Worm (Caenorhabditis elegans) whole organism, L1 larva: ENCODE measurements around the gene ZK470.14.

Experiments
- C04F5.9 ChIP-seq: sonication (generic microtip); optimal IDR thresholded peaks from 2 replicates; lab custom pipeline; 2016; ENCODE audit warnings: missing genetic modification characterization, missing compliant biosample characterization
- C16A3.4 ChIP-seq: fragments of 150-350 bp; optimal IDR thresholded peaks from 2 replicates; lab custom pipeline; 2014; ENCODE audit warnings: missing biosample characterization, missing genetic modification characterization
- C34B4.2 ChIP-seq: sonication (generic microtip); optimal IDR thresholded peaks from 2 replicates; lab custom pipeline; 2017; ENCODE audit warnings: mild to moderate bottlenecking, missing genetic modification characterization, missing compliant biosample characterization
- F16B12.6 ChIP-seq: fragments of 150-350 bp; optimal IDR thresholded peaks from 2 replicates; lab custom pipeline; 2014; ENCODE audit warnings: missing biosample characterization, missing genetic modification characterization
- aha-1 ChIP-seq: fragments of 150-350 bp; optimal IDR thresholded peaks from 2 replicates; lab custom pipeline; 2014; ENCODE audit warnings: missing biosample characterization, missing genetic modification characterization
- aly-2 ChIP-seq: fragments of 150-350 bp; optimal IDR thresholded peaks from 2 replicates; lab custom pipeline; 2014; ENCODE audit warnings: missing biosample characterization, missing genetic modification characterization
- ama-1 ChIP-seq: fragments of 150-350 bp; optimal IDR thresholded peaks from 2 replicates; lab custom pipeline; 2014
- blmp-1 ChIP-seq: fragments of 150-350 bp; optimal IDR thresholded peaks from 2 replicates; lab custom pipeline; 2014; ENCODE audit warnings: missing biosample characterization, missing genetic modification characterization
- ceh-8 ChIP-seq: fragments of 200-800 bp; sonication (Bioruptor generic); optimal IDR thresholded peaks from 2 replicates; lab custom pipeline; 2018; ENCODE audit warnings: mild to moderate bottlenecking, missing genetic modification characterization, moderate library complexity, missing compliant biosample characterization
- ceh-82 ChIP-seq, 3 experiments: fragments of 150-350 bp in 1 of 3; sonication (generic microtip) in 2 of 3; optimal IDR thresholded peaks; 2 replicates each; lab custom pipeline; 2014 to 2017; ENCODE audit warnings: missing biosample characterization in 3 of 3, missing genetic modification characterization in 3 of 3
- ceh-88 ChIP-seq: fragments of 200-800 bp; sonication (Bioruptor generic); IDR thresholded peaks from 2 replicates; pipeline ENCODE4 v1.3.6; 2022; ENCODE audit warnings: missing genetic modification characterization, missing compliant biosample characterization
- ces-1 ChIP-seq: fragments of 150-350 bp; optimal IDR thresholded peaks from 2 replicates; lab custom pipeline; 2014; ENCODE audit warnings: missing biosample characterization, missing genetic modification reagents, missing genetic modification characterization
- efl-3 ChIP-seq: fragments of 200-800 bp; sonication (Bioruptor generic); optimal IDR thresholded peaks from 2 replicates; lab custom pipeline; 2018; ENCODE audit warnings: mild to moderate bottlenecking, missing genetic modification characterization, missing compliant biosample characterization
- elt-2 ChIP-seq: sonication (generic microtip); optimal IDR thresholded peaks from 2 replicates; lab custom pipeline; 2016; ENCODE audit warnings: missing genetic modification characterization, mild to moderate bottlenecking, inconsistent platforms, missing compliant biosample characterization, missing genetic modification reagents
- elt-3 ChIP-seq, 6 experiments: fragments of 150-350 bp in 1 of 6; sonication (generic microtip); optimal IDR thresholded peaks; 2 replicates each; lab custom pipeline; 2017 to 2018; ENCODE audit warnings: missing biosample characterization in 6 of 6, missing genetic modification characterization in 6 of 6, inconsistent platforms in 1 of 6
- fkh-8 ChIP-seq: sonication (generic microtip); optimal IDR thresholded peaks from 2 replicates; lab custom pipeline; 2016; ENCODE audit warnings: mild to moderate bottlenecking, missing genetic modification characterization, missing compliant biosample characterization
- fos-1 ChIP-seq: fragments of 150-350 bp; optimal IDR thresholded peaks from 2 replicates; lab custom pipeline; 2014; ENCODE audit warnings: missing biosample characterization, missing genetic modification characterization
- grh-1 ChIP-seq: fragments of 200-800 bp; sonication (Bioruptor generic); IDR thresholded peaks from 2 replicates; pipeline ENCODE4 v1.3.6; 2022; ENCODE audit warnings: missing genetic modification reagents, missing genetic modification characterization, missing compliant biosample characterization
- hlh-4 ChIP-seq: sonication (generic microtip); optimal IDR thresholded peaks from 2 replicates; lab custom pipeline; 2016; ENCODE audit warnings: mild to moderate bottlenecking, missing genetic modification characterization, missing compliant biosample characterization
- hpl-2 ChIP-seq: fragments of 150-350 bp; optimal IDR thresholded peaks from 2 replicates; lab custom pipeline; 2014; ENCODE audit warnings: missing biosample characterization, missing genetic modification reagents, missing genetic modification characterization
- irx-1 ChIP-seq: sonication (generic microtip); optimal IDR thresholded peaks from 2 replicates; lab custom pipeline; 2016; ENCODE audit warnings: missing genetic modification characterization, missing compliant biosample characterization
- isw-1 ChIP-seq: fragments of 200-800 bp; sonication (Bioruptor generic); IDR thresholded peaks from 2 replicates; pipeline ENCODE4 v1.3.6; 2022; ENCODE audit warnings: missing genetic modification characterization, missing compliant biosample characterization
- lin-15B ChIP-seq: fragments of 150-350 bp; sonication (generic microtip); optimal IDR thresholded peaks from 3 replicates; lab custom pipeline; 2014; ENCODE audit warnings: missing biosample characterization, missing genetic modification characterization
- lin-35 ChIP-seq, 2 experiments: fragments of 150-350 bp; optimal IDR thresholded peaks; 2 replicates each; lab custom pipeline; 2014; ENCODE audit warnings: missing biosample characterization in 2 of 2, missing genetic modification characterization in 2 of 2, missing genetic modification reagents in 2 of 2
- lir-3 ChIP-seq: sonication (generic microtip); optimal IDR thresholded peaks from 2 replicates; lab custom pipeline; 2016; ENCODE audit warnings: mild to moderate bottlenecking, missing genetic modification characterization, moderate library complexity, missing compliant biosample characterization; ENCODE audit not compliant: poor library complexity
- lsy-2 ChIP-seq, 2 experiments: fragments of 150-350 bp; optimal IDR thresholded peaks; 2 replicates each; lab custom pipeline; 2014; ENCODE audit warnings: missing biosample characterization in 2 of 2, missing genetic modification characterization in 2 of 2
- mdl-1 ChIP-seq, 2 experiments: fragments of 150-350 bp; optimal IDR thresholded peaks; 2 replicates each; lab custom pipeline; 2014 to 2017; ENCODE audit warnings: missing biosample characterization in 2 of 2, missing genetic modification characterization in 2 of 2, inconsistent platforms in 1 of 2
- mef-2 ChIP-seq: fragments of 150-350 bp; optimal IDR thresholded peaks from 2 replicates; lab custom pipeline; 2014; ENCODE audit warnings: missing biosample characterization, missing genetic modification characterization
- mep-1 ChIP-seq: fragments of 150-350 bp; optimal IDR thresholded peaks from 2 replicates; lab custom pipeline; 2014; ENCODE audit warnings: missing biosample characterization, missing genetic modification characterization
- nhr-12 ChIP-seq: sonication (generic microtip); optimal IDR thresholded peaks from 2 replicates; lab custom pipeline; 2017; ENCODE audit warnings: missing biosample characterization, missing genetic modification characterization
- nhr-237 ChIP-seq: fragments of 150-350 bp; optimal IDR thresholded peaks from 2 replicates; lab custom pipeline; 2014; ENCODE audit warnings: missing biosample characterization, missing genetic modification characterization
- nhr-47 ChIP-seq: sonication (generic microtip); optimal IDR thresholded peaks from 2 replicates; lab custom pipeline; 2016; ENCODE audit warnings: mild to moderate bottlenecking, missing genetic modification characterization, moderate library complexity, missing compliant biosample characterization
- nhr-71 ChIP-seq: sonication (generic microtip); optimal IDR thresholded peaks from 2 replicates; lab custom pipeline; 2016; ENCODE audit warnings: mild to moderate bottlenecking, missing genetic modification characterization, moderate library complexity, missing compliant biosample characterization
- nhr-76 ChIP-seq: sonication (generic microtip); optimal IDR thresholded peaks from 2 replicates; lab custom pipeline; 2017; ENCODE audit warnings: missing biosample characterization, missing genetic modification characterization
- nhr-77 ChIP-seq: fragments of 150-350 bp; optimal IDR thresholded peaks from 2 replicates; lab custom pipeline; 2014; ENCODE audit warnings: missing biosample characterization, missing genetic modification characterization
- nhr-84 ChIP-seq: sonication (generic microtip); optimal IDR thresholded peaks from 2 replicates; lab custom pipeline; 2017; ENCODE audit warnings: missing biosample characterization, missing genetic modification characterization
- nhr-90 ChIP-seq: sonication (generic microtip); optimal IDR thresholded peaks from 2 replicates; lab custom pipeline; 2016; ENCODE audit warnings: mild to moderate bottlenecking, missing genetic modification characterization, missing compliant biosample characterization; ENCODE audit not compliant: poor library complexity
- pag-3 ChIP-seq: sonication (generic microtip); optimal IDR thresholded peaks from 2 replicates; lab custom pipeline; 2017; ENCODE audit warnings: missing genetic modification characterization, mild to moderate bottlenecking, missing compliant biosample characterization, antibody characterized with exemption, borderline replicate concordance; ENCODE audit not compliant: insufficient read depth
- pax-3 ChIP-seq: fragments of 200-800 bp; sonication (Bioruptor generic); optimal IDR thresholded peaks from 2 replicates; lab custom pipeline; 2018; ENCODE audit warnings: mild to moderate bottlenecking, missing genetic modification characterization, moderate library complexity, missing compliant biosample characterization
- snpc-4 ChIP-seq: fragments of 150-350 bp; optimal IDR thresholded peaks from 2 replicates; lab custom pipeline; 2014; ENCODE audit warnings: missing biosample characterization, missing genetic modification characterization
- sox-4 ChIP-seq: sonication (generic microtip); optimal IDR thresholded peaks from 2 replicates; lab custom pipeline; 2016; ENCODE audit warnings: missing genetic modification characterization, missing compliant biosample characterization
- swsn-7 ChIP-seq: sonication (generic microtip); optimal IDR thresholded peaks from 2 replicates; lab custom pipeline; 2016; ENCODE audit warnings: missing genetic modification characterization, missing compliant biosample characterization
- tlp-1 ChIP-seq: fragments of 150-350 bp; optimal IDR thresholded peaks from 2 replicates; lab custom pipeline; 2014; ENCODE audit warnings: missing biosample characterization, missing genetic modification characterization
- unc-130 ChIP-seq: fragments of 150-350 bp; optimal IDR thresholded peaks from 2 replicates; lab custom pipeline; 2017; ENCODE audit warnings: missing biosample characterization, missing genetic modification characterization, inconsistent platforms
- unc-62 ChIP-seq: fragments of 150-350 bp; optimal IDR thresholded peaks from 2 replicates; lab custom pipeline; 2014; ENCODE audit warnings: missing biosample characterization, missing genetic modification reagents, missing genetic modification characterization
- unc-86 ChIP-seq: sonication (generic microtip); optimal IDR thresholded peaks from 2 replicates; lab custom pipeline; 2016; ENCODE audit warnings: missing genetic modification characterization, missing compliant biosample characterization
- vab-15 ChIP-seq: sonication (generic microtip); optimal IDR thresholded peaks from 2 replicates; lab custom pipeline; 2017; ENCODE audit warnings: missing genotype, mild to moderate bottlenecking, missing genetic modification characterization, missing compliant biosample characterization
- xbp-1 ChIP-seq: sonication (generic microtip); optimal IDR thresholded peaks from 2 replicates; lab custom pipeline; 2016; ENCODE audit warnings: missing genetic modification characterization, missing compliant biosample characterization
- zag-1 ChIP-seq: fragments of 150-350 bp; optimal IDR thresholded peaks from 2 replicates; lab custom pipeline; 2014; ENCODE audit warnings: missing biosample characterization, missing genetic modification characterization
- zip-4 ChIP-seq: fragments of 200-800 bp; sonication (Bioruptor generic); optimal IDR thresholded peaks from 2 replicates; lab custom pipeline; 2018; ENCODE audit warnings: mild to moderate bottlenecking, missing genetic modification characterization, moderate library complexity, missing compliant biosample characterization

The ZK470.14 gene

DNA sequence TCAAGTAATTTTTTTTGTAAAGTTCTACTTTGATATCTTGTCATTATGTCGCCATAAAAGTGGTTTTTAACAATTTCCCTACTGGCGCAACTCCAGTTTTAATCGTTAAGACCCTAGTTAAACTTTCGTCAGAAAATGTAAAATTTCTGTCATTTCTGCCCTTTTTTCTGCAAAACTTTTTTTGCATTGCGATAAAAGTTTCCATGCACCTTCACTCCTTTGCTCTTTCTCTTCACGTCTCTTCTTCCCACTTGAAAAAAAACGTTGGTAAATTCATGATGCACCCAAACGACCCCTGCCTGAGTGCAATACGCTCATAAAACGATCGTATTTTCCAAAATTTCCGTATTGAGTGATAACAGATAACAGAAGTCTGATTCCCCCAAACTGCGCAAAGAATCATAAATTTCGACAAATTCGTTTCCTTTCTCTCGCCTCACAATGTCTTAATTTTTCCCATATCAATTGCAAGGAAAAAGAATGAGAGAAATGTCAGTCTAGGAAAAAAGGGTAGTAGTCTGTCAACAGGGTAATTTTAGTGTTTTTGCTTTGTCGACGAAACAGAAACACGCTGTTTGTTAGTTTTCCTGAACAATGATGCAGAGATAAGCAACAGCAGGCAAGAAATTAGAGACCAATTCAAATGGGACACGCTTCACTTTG, 26.4 kb upstream of the ZK470.14 start (continued):
- TF ChIP-seq zip-4 (GFP tag; lab: Kevin White, UChicago): no peak
- TF ChIP-seq nhr-76 (tag; lab: Kevin White, UChicago): no peak
- peak; percentile 66 for TF ChIP-seq nhr-71 (tag; lab: Kevin White, UChicago)
- TF ChIP-seq lir-3: no peak
- TF ChIP-seq aha-1 (tag; lab: Kevin White, UChicago): no peak
- no peak for TF ChIP-seq ama-1
- no peak for TF ChIP-seq nhr-237 (tag; lab: Kevin White, UChicago)
- no peak for TF ChIP-seq nhr-77 (tag; lab: Kevin White, UChicago)
- no peak for TF ChIP-seq swsn-7 (tag; lab: Kevin White, UChicago)
- TF ChIP-seq nhr-47 (tag; lab: Kevin White, UChicago): peak; percentile 37
- TF ChIP-seq nhr-90 (tag; lab: Kevin White, UChicago): peak; percentile 30
- no peak for TF ChIP-seq elt-2 (tag; lab: Kevin White, UChicago)
- TF ChIP-seq vab-15 (tag; lab: Kevin White, UChicago): no peak
- no peak for TF ChIP-seq grh-1 (GFP tag; lab: Robert Waterston, UW)
- TF ChIP-seq lsy-2 (tag; optimal IDR thresholded peaks at IDR 0.05; lab: Kevin White, UChicago): peak in 1 of 2 experiments; percentile 19
- TF ChIP-seq pax-3: no peak
- no peak for TF ChIP-seq mef-2 (tag; lab: Kevin White, UChicago)
- TF ChIP-seq unc-86 (tag; lab: Kevin White, UChicago): no peak
- no peak for TF ChIP-seq nhr-84 (tag; lab: Kevin White, UChicago)
- no peak for TF ChIP-seq tlp-1 (tag; lab: Kevin White, UChicago)
- TF ChIP-seq unc-62: no peak
- TF ChIP-seq mdl-1 (tag; optimal IDR thresholded peaks at IDR 0.05; lab: Kevin White, UChicago): peak in 1 of 2 experiments; percentile 62
- TF ChIP-seq C34B4.2: no peak
- TF ChIP-seq zag-1 (tag; lab: Kevin White, UChicago): no peak
- no peak for TF ChIP-seq lin-15B
- TF ChIP-seq hlh-4: no peak
- TF ChIP-seq sox-4 (tag; lab: Kevin White, UChicago): no peak
- TF ChIP-seq unc-130: no peak
- TF ChIP-seq mep-1 (tag; lab: Kevin White, UChicago): peak; percentile 49
- peak; percentile 18 for TF ChIP-seq C16A3.4 (tag; lab: Kevin White, UChicago)
- TF ChIP-seq nhr-12 (tag; lab: Kevin White, UChicago): no peak
- peak in 5 of 6 experiments; percentile 72 to 94 (median 82) for TF ChIP-seq elt-3 (tag; optimal IDR thresholded peaks at IDR 0.05; lab: Kevin White, UChicago)

DNA sequence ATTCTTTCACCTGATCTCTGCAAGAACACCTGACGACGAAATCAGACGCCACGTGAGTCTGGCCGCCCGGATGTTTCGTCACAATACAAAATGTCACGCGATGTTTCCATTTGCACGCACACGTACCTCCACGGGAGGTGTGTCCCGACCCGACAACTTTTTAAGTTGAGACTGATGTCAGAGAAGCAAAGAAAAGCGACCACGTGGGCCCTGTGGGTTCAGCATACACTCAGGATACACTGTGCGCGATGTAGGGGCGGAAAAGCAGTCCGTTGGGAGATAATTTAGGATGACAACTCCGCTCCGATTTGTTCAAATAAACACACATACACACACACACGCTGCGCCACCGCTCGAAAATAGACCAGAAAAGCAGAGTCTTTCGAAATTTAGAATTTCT, 25.0 kb upstream of the ZK470.14 start:
- peak; percentile 6 for TF ChIP-seq nhr-84 (tag; lab: Kevin White, UChicago)
- peak; percentile 99 for TF ChIP-seq nhr-71 (tag; lab: Kevin White, UChicago)
- peak; percentile 82 for TF ChIP-seq irx-1 (tag; lab: Kevin White, UChicago)
- no peak for TF ChIP-seq F16B12.6 (tag; lab: Kevin White, UChicago)
- no peak for TF ChIP-seq nhr-237 (tag; lab: Kevin White, UChicago)
- TF ChIP-seq ceh-8 (GFP tag; lab: Kevin White, UChicago): peak; percentile 35
- no peak for TF ChIP-seq efl-3 (GFP tag; lab: Kevin White, UChicago)
- TF ChIP-seq C04F5.9 (tag; lab: Kevin White, UChicago): peak; percentile 48
- TF ChIP-seq unc-62: no peak
- TF ChIP-seq aha-1 (tag; lab: Kevin White, UChicago): peak; percentile 100
- peak; percentile 73 for TF ChIP-seq sox-4 (tag; lab: Kevin White, UChicago)
- TF ChIP-seq blmp-1 (tag; lab: Kevin White, UChicago): peak; percentile 48
- TF ChIP-seq isw-1 (GFP tag; lab: Robert Waterston, UW): peak; percentile 47
- peak; percentile 10 for TF ChIP-seq hpl-2
- peak; percentile 19 to 88 for TF ChIP-seq lin-35 (GFP tag; optimal IDR thresholded peaks at IDR 0.05; lab: Kevin White, UChicago)
- TF ChIP-seq nhr-90 (tag; lab: Kevin White, UChicago): peak; percentile 95
- TF ChIP-seq nhr-12 (tag; lab: Kevin White, UChicago): peak; percentile 37
- peak; percentile 73 for TF ChIP-seq xbp-1 (tag; lab: Kevin White, UChicago)
- TF ChIP-seq unc-86 (tag; lab: Kevin White, UChicago): peak; percentile 60
- TF ChIP-seq ceh-88 (GFP tag; lab: Robert Waterston, UW): peak; percentile 76
- TF ChIP-seq pag-3 (tag; lab: Kevin White, UChicago): peak; percentile 59
- TF ChIP-seq snpc-4 (tag; lab: Kevin White, UChicago): peak; percentile 60
- TF ChIP-seq fos-1: no peak
- TF ChIP-seq unc-130: peak; percentile 51
- TF ChIP-seq zip-4 (GFP tag; lab: Kevin White, UChicago): peak; percentile 80
- no peak for TF ChIP-seq C34B4.2
- TF ChIP-seq ces-1 (GFP tag; lab: Kevin White, UChicago): no peak
- TF ChIP-seq ceh-82 (tag; optimal IDR thresholded peaks at IDR 0.05; lab: Kevin White, UChicago): peak in 2 of 3 experiments; percentile 30 to 41
- peak; percentile 80 for TF ChIP-seq fkh-8 (tag; lab: Kevin White, UChicago)
- TF ChIP-seq aly-2: no peak
- peak; percentile 74 to 99 for TF ChIP-seq mdl-1 (tag; optimal IDR thresholded peaks at IDR 0.05; lab: Kevin White, UChicago)
